Fruit fly (Drosophila melanogaster) whole organism, prepupa: ENCODE data around the gene CG5217.

Experiments used
- Blimp-1 ChIP-seq: fragments of 200-800 bp; sonication (Bioruptor generic); optimal IDR thresholded peaks from 3 replicates; lab custom pipeline; 2017; ENCODE audit warnings: missing biosample characterization, missing genetic modification characterization, mild to moderate bottlenecking, moderate library complexity, missing genetic modification reagents
- CG10631 ChIP-seq: fragments of 200-800 bp; sonication (Bioruptor generic); optimal IDR thresholded peaks from 2 replicates; lab custom pipeline; 2016; ENCODE audit warnings: missing biosample characterization, missing genetic modification characterization
- CG10669 ChIP-seq: fragments of 200-800 bp; sonication (Bioruptor generic); optimal IDR thresholded peaks from 3 replicates; lab custom pipeline; 2018; ENCODE audit warnings: missing biosample characterization, mild to moderate bottlenecking, missing genetic modification characterization, moderate library complexity
- CG11294 ChIP-seq: fragments of 200-800 bp; sonication (Bioruptor generic); IDR thresholded peaks from 2 replicates; pipeline ENCODE4 v1.3.6; 2022; ENCODE audit warnings: missing biosample characterization, missing genetic modification characterization
- CG11762 ChIP-seq: fragments of 200-800 bp; sonication (Bioruptor generic); optimal IDR thresholded peaks from 3 replicates; lab custom pipeline; 2016; ENCODE audit warnings: missing biosample characterization, missing genetic modification characterization; ENCODE audit not compliant: insufficient read depth
- CG11902 ChIP-seq: fragments of 200-800 bp; sonication (Bioruptor generic); optimal IDR thresholded peaks from 3 replicates; lab custom pipeline; 2016; ENCODE audit warnings: missing biosample characterization, missing genetic modification characterization
- CG15336 ChIP-seq: fragments of 200-800 bp; sonication (Bioruptor generic); IDR thresholded peaks from 2 replicates; pipeline ENCODE4 v1.3.6; 2022; ENCODE audit warnings: missing biosample characterization, missing genetic modification characterization
- CG1621 ChIP-seq: fragments of 200-800 bp; sonication (Bioruptor generic); optimal IDR thresholded peaks from 3 replicates; lab custom pipeline; 2018; ENCODE audit warnings: missing biosample characterization, mild to moderate bottlenecking, missing genetic modification characterization
- CG16779 ChIP-seq: fragments of 200-800 bp; sonication (Bioruptor generic); optimal IDR thresholded peaks from 3 replicates; lab custom pipeline; 2017; ENCODE audit warnings: missing biosample characterization, mild to moderate bottlenecking, missing genetic modification characterization
- CG3032 ChIP-seq: fragments of 200-800 bp; optimal IDR thresholded peaks from 2 replicates; lab custom pipeline; 2019; ENCODE audit warnings: missing biosample characterization, mild to moderate bottlenecking, missing genetic modification characterization, moderate library complexity
- CG31627 ChIP-seq: fragments of 200-800 bp; sonication (Bioruptor generic); optimal IDR thresholded peaks from 3 replicates; lab custom pipeline; 2016; ENCODE audit warnings: missing biosample characterization, missing genetic modification characterization
- CG34406 ChIP-seq: fragments of 200-800 bp; sonication (Bioruptor generic); optimal IDR thresholded peaks from 3 replicates; lab custom pipeline; 2016; ENCODE audit warnings: missing biosample characterization, missing genetic modification characterization
- CG3919 ChIP-seq: fragments of 200-800 bp; sonication (Bioruptor generic); optimal IDR thresholded peaks from 3 replicates; lab custom pipeline; 2016; ENCODE audit warnings: missing biosample characterization, missing genetic modification characterization
- CG4318 ChIP-seq: fragments of 200-800 bp; sonication (Bioruptor generic); optimal IDR thresholded peaks from 3 replicates; lab custom pipeline; 2017; ENCODE audit warnings: missing biosample characterization, mild to moderate bottlenecking, missing genetic modification characterization
- CG6163 ChIP-seq: fragments of 200-800 bp; sonication (Bioruptor generic); IDR thresholded peaks from 3 replicates; pipeline ENCODE4 v1.3.6; 2022; ENCODE audit warnings: missing biosample characterization, missing genetic modification characterization
- CG6792 ChIP-seq: fragments of 200-800 bp; sonication (Bioruptor generic); optimal IDR thresholded peaks from 3 replicates; lab custom pipeline; 2016; ENCODE audit warnings: missing biosample characterization, missing genetic modification characterization
- CG6854 ChIP-seq: fragments of 200-800 bp; sonication (Bioruptor generic); optimal IDR thresholded peaks from 2 replicates; lab custom pipeline; 2017; ENCODE audit warnings: missing biosample characterization, mild to moderate bottlenecking, missing genetic modification characterization
- CG7368 ChIP-seq: fragments of 200-800 bp; sonication (Bioruptor generic); optimal IDR thresholded peaks from 3 replicates; lab custom pipeline; 2016; ENCODE audit warnings: missing biosample characterization, missing genetic modification characterization
- CG8319 ChIP-seq: fragments of 200-800 bp; sonication (Bioruptor generic); optimal IDR thresholded peaks from 3 replicates; lab custom pipeline; 2016; ENCODE audit warnings: missing biosample characterization, missing genetic modification characterization
- Eip78C ChIP-seq: fragments of 200-800 bp; sonication (Bioruptor generic); peaks from one replicate; lab custom pipeline; 2016; ENCODE audit warnings: missing biosample characterization, missing genetic modification characterization
- Eip93F ChIP-seq: fragments of 200-800 bp; sonication (Bioruptor generic); optimal IDR thresholded peaks from 2 replicates; lab custom pipeline; 2016; ENCODE audit warnings: missing biosample characterization, mild to moderate bottlenecking, missing genetic modification characterization
- Ets21C ChIP-seq: fragments of 200-800 bp; sonication (Bioruptor generic); optimal IDR thresholded peaks from 3 replicates; lab custom pipeline; 2016; ENCODE audit warnings: missing biosample characterization, missing genetic modification characterization
- Ets96B ChIP-seq: fragments of 200-800 bp; optimal IDR thresholded peaks from 2 replicates; lab custom pipeline; 2019; ENCODE audit warnings: missing biosample characterization, mild to moderate bottlenecking, missing genetic modification characterization, moderate library complexity
- Gug ChIP-seq: fragments of 200-800 bp; sonication (Bioruptor generic); IDR thresholded peaks from 2 replicates; pipeline ENCODE4 v1.3.6; 2022; ENCODE audit warnings: missing biosample characterization, missing genetic modification characterization
- Hr38 ChIP-seq: sonication (Bioruptor generic); optimal IDR thresholded peaks from 2 replicates; lab custom pipeline; 2016; ENCODE audit warnings: missing biosample characterization, missing genetic modification characterization
- Hr4 ChIP-seq: fragments of 200-800 bp; sonication (Bioruptor generic); optimal IDR thresholded peaks from 3 replicates; lab custom pipeline; 2016; ENCODE audit warnings: missing biosample characterization, missing genetic modification characterization
- Smox ChIP-seq: fragments of 200-800 bp; sonication (Bioruptor generic); optimal IDR thresholded peaks from 3 replicates; lab custom pipeline; 2016; ENCODE audit warnings: missing biosample characterization, missing genetic modification characterization
- Sox102F ChIP-seq: fragments of 200-800 bp; sonication (Bioruptor generic); optimal IDR thresholded peaks from 2 replicates; lab custom pipeline; 2016; ENCODE audit warnings: missing biosample characterization, mild to moderate bottlenecking, missing genetic modification characterization
- Sox14 ChIP-seq: fragments of 200-800 bp; sonication (Bioruptor generic); optimal IDR thresholded peaks from 3 replicates; lab custom pipeline; 2016; ENCODE audit warnings: missing biosample characterization, missing genetic modification characterization
- Sox15 ChIP-seq: fragments of 200-800 bp; sonication (Bioruptor generic); optimal IDR thresholded peaks from 3 replicates; lab custom pipeline; 2016; ENCODE audit warnings: missing biosample characterization, missing genetic modification characterization
- achi ChIP-seq: fragments of 200-800 bp; sonication (Bioruptor generic); optimal IDR thresholded peaks from 3 replicates; lab custom pipeline; 2016; ENCODE audit warnings: missing biosample characterization, missing genetic modification characterization
- cyc ChIP-seq: fragments of 200-800 bp; sonication (Bioruptor generic); optimal IDR thresholded peaks from 3 replicates; lab custom pipeline; 2016; ENCODE audit warnings: missing biosample characterization, missing genetic modification characterization
- dac ChIP-seq: fragments of 200-800 bp; sonication (Bioruptor generic); optimal IDR thresholded peaks from 2 replicates; lab custom pipeline; 2017; ENCODE audit warnings: missing biosample characterization, mild to moderate bottlenecking, missing genetic modification characterization
- dsx ChIP-seq: fragments of 200-800 bp; optimal IDR thresholded peaks from 3 replicates; lab custom pipeline; 2019; ENCODE audit warnings: missing biosample characterization, mild to moderate bottlenecking, missing genetic modification characterization, moderate library complexity; ENCODE audit not compliant: poor library complexity, severe bottlenecking
- esn ChIP-seq: fragments of 200-800 bp; sonication (Bioruptor generic); optimal IDR thresholded peaks from 2 replicates; lab custom pipeline; 2016; ENCODE audit warnings: missing biosample characterization, mild to moderate bottlenecking, missing genetic modification characterization, moderate library complexity
- fd59A ChIP-seq: fragments of 200-800 bp; sonication (Bioruptor generic); optimal IDR thresholded peaks from 2 replicates; lab custom pipeline; 2017; ENCODE audit warnings: missing biosample characterization, mild to moderate bottlenecking, missing genetic modification characterization, missing genetic modification reagents
- fkh ChIP-seq: fragments of 200-800 bp; sonication (Bioruptor generic); optimal IDR thresholded peaks from 3 replicates; lab custom pipeline; 2017; ENCODE audit warnings: missing biosample characterization, mild to moderate bottlenecking, missing genetic modification characterization, moderate library complexity
- lz ChIP-seq: fragments of 200-800 bp; sonication (Bioruptor generic); optimal IDR thresholded peaks from 3 replicates; lab custom pipeline; 2016; ENCODE audit warnings: missing biosample characterization, missing genetic modification characterization
- net ChIP-seq: fragments of 200-800 bp; sonication (Bioruptor generic); optimal IDR thresholded peaks from 3 replicates; lab custom pipeline; 2016; ENCODE audit warnings: missing biosample characterization, missing genetic modification characterization
- salr ChIP-seq, 2 experiments: fragments of 200-800 bp; sonication (Bioruptor generic); optimal IDR thresholded peaks; 3 replicates each; lab custom pipeline; 2016 to 2018; ENCODE audit warnings: missing biosample characterization in 2 of 2, missing genetic modification characterization in 2 of 2, mild to moderate bottlenecking in 1 of 2
- spab ChIP-seq: fragments of 200-800 bp; sonication (Bioruptor generic); optimal IDR thresholded peaks from 2 replicates; lab custom pipeline; 2017; ENCODE audit warnings: missing biosample characterization, mild to moderate bottlenecking, missing genetic modification characterization, missing genetic modification reagents
- ss ChIP-seq, 2 experiments: fragments of 200-800 bp; sonication (Bioruptor generic); optimal IDR thresholded peaks; 2 replicates in 1 of 2; 3 replicates in 1 of 2; lab custom pipeline; 2017 to 2018; ENCODE audit warnings: mild to moderate bottlenecking in 2 of 2, missing biosample characterization in 2 of 2, missing genetic modification characterization in 2 of 2, moderate library complexity in 1 of 2
- svp ChIP-seq: fragments of 200-800 bp; sonication (Bioruptor generic); peaks from one replicate; lab custom pipeline; 2016; ENCODE audit warnings: missing biosample characterization, missing genetic modification characterization
- vri ChIP-seq: fragments of 200-800 bp; sonication (Bioruptor generic); optimal IDR thresholded peaks from 3 replicates; lab custom pipeline; 2016; ENCODE audit warnings: missing biosample characterization, mild to moderate bottlenecking, missing genetic modification characterization

The CG5217 gene

dm6 chr3R:19282240-19282639 is 34.3 kb upstream of the CG5217 start (continued):
- peak; percentile 71 for TF ChIP-seq CG10669 (GFP tag; lab: Kevin White, UChicago)
- no peak for TF ChIP-seq CG4318 (GFP tag; lab: Kevin White, UChicago)
- TF ChIP-seq Ets96B (tag; lab: Kevin White, UChicago) = peak; percentile 82
- TF ChIP-seq Sox15 (GFP tag; lab: Kevin White, UChicago) = peak; percentile 7
- peak; percentile 14 for TF ChIP-seq CG16779 (tag; lab: Kevin White, UChicago)
- TF ChIP-seq CG3919 (GFP tag; lab: Kevin White, UChicago) = peak; percentile 54
- TF ChIP-seq Eip93F (GFP tag; lab: Kevin White, UChicago) = peak; percentile 29
- peak; percentile 75 for TF ChIP-seq esn (GFP tag; lab: Kevin White, UChicago)
- TF ChIP-seq CG34406 (GFP tag; lab: Kevin White, UChicago) = peak; percentile 69
- peak; percentile 37 to 78 for TF ChIP-seq salr (GFP tag; optimal IDR thresholded peaks at IDR 0.05; lab: Kevin White, UChicago)
- peak; percentile 79 for TF ChIP-seq CG1621 (tag; lab: Kevin White, UChicago)
- TF ChIP-seq CG3032 (tag; lab: Kevin White, UChicago) = peak; percentile 79
- TF ChIP-seq achi (GFP tag; lab: Kevin White, UChicago) = peak; percentile 44
- no peak for TF ChIP-seq CG15336 (GFP tag; lab: Robert Waterston, UW)
- peak; percentile 47 for TF ChIP-seq CG10631
- TF ChIP-seq dsx (GFP tag; lab: Kevin White, UChicago) = peak; percentile 73
- peak; percentile 31 for TF ChIP-seq net (GFP tag; lab: Kevin White, UChicago)
- peak; percentile 71 for TF ChIP-seq CG6792 (GFP tag; lab: Kevin White, UChicago)
- peak; percentile 71 for TF ChIP-seq fd59A (GFP tag; lab: Kevin White, UChicago)
- TF ChIP-seq CG7368 (GFP tag; lab: Kevin White, UChicago) = peak; percentile 10
- peak; percentile 3 for TF ChIP-seq CG11902 (GFP tag; lab: Kevin White, UChicago)
- peak; percentile 65 for TF ChIP-seq Sox14 (GFP tag; lab: Kevin White, UChicago)
- TF ChIP-seq CG8319 = peak; percentile 57
- peak; percentile 71 for TF ChIP-seq vri (GFP tag; lab: Kevin White, UChicago)
- TF ChIP-seq Hr4 (GFP tag; lab: Kevin White, UChicago) = no peak
- TF ChIP-seq spab = peak; percentile 68
- TF ChIP-seq CG6854 (GFP tag; lab: Kevin White, UChicago) = no peak
- no peak for TF ChIP-seq Hr38 (GFP tag; lab: Kevin White, UChicago)
- peak; percentile 75 for TF ChIP-seq CG6163 (GFP tag; lab: Robert Waterston, UW)
- TF ChIP-seq lz = peak; percentile 56
- peak; percentile 73 for TF ChIP-seq CG31627 (GFP tag; lab: Kevin White, UChicago)
- TF ChIP-seq Sox102F (GFP tag; lab: Kevin White, UChicago) = peak; percentile 76
- TF ChIP-seq, all 60 proteins: peak for 44

- TF ChIP-seq dac = no peak
- TF ChIP-seq, all 60 proteins: peak for 0
These were observed 28.2 kb upstream of the CG5217 start for dm6 chr3R:19276135-19276534.

- TF ChIP-seq CG11294 (peak; percentile 25; the same call in 1 of the 2 replicates), Smox (GFP tag; lab: Kevin White, UChicago) (peak; percentile 26), CG4318 (GFP tag; lab: Kevin White, UChicago) (peak; percentile 81), Sox14 (GFP tag; lab: Kevin White, UChicago) (peak; percentile 25), CG31627 (GFP tag; lab: Kevin White, UChicago) (no peak), Ets21C (no peak), CG10631 (peak; percentile 75), CG10669 (GFP tag; lab: Kevin White, UChicago) (peak; percentile 50), lz (no peak), CG6854 (GFP tag; lab: Kevin White, UChicago) (no peak), CG11762 (GFP tag; lab: Kevin White, UChicago) (peak; percentile 70), Gug (GFP tag; lab: Robert Waterston, UW) (peak; percentile 54; the same call in 1 of the 2 replicates), esn (GFP tag; lab: Kevin White, UChicago) (peak; percentile 32), fkh (GFP tag; lab: Kevin White, UChicago) (no peak), Blimp-1 (GFP tag; lab: Kevin White, UChicago) (no peak), Eip78C (peak; percentile 93), Hr4 (GFP tag; lab: Kevin White, UChicago) (peak; percentile 60), Hr38 (GFP tag; lab: Kevin White, UChicago) (no peak), dac (peak; percentile 54), svp (peak; percentile 3), CG15336 (GFP tag; lab: Robert Waterston, UW) (peak; percentile 90), cyc (GFP tag; lab: Kevin White, UChicago) (no peak), Ets96B (tag; lab: Kevin White, UChicago) (peak; percentile 63), fd59A (GFP tag; lab: Kevin White, UChicago) (peak; percentile 51), salr (GFP tag; optimal IDR thresholded peaks at IDR 0.05; lab: Kevin White, UChicago) (peak in 1 of 2 experiments; percentile 83), ss (GFP tag; optimal IDR thresholded peaks at IDR 0.05; lab: Kevin White, UChicago) (peak; percentile 62 to 68), spab (peak; percentile 62), vri (GFP tag; lab: Kevin White, UChicago) (no peak), CG11902 (GFP tag; lab: Kevin White, UChicago) (no peak), CG16779 (tag; lab: Kevin White, UChicago) (peak; percentile 56), CG3032 (tag; lab: Kevin White, UChicago) (peak; percentile 62)
These were observed 26.1 kb upstream of the CG5217 start for dm6 chr3R:19274028-19274427.
